Fruit fly (Drosophila melanogaster) whole organism, embryonic: Measurements from ENCODE around the gene dwg.

Source experiments
- Bteb2 ChIP-seq: fragments of 200-800 bp; sonication (Bioruptor generic); optimal IDR thresholded peaks from 2 replicates; lab custom pipeline; 2016; ENCODE audit warnings: missing biosample characterization, missing genetic modification characterization
- CG10267 ChIP-seq: fragments of 200-800 bp; sonication (Bioruptor generic); optimal IDR thresholded peaks from 2 replicates; lab custom pipeline; 2018; ENCODE audit warnings: missing biosample characterization, mild to moderate bottlenecking, missing genetic modification characterization, moderate library complexity
- CG11696 ChIP-seq: fragments of 200-800 bp; sonication (Bioruptor generic); IDR thresholded peaks from 2 replicates; pipeline ENCODE4 v1.3.6; 2022; ENCODE audit warnings: missing biosample characterization, missing genetic modification characterization
- CG13287 ChIP-seq: fragments of 200-800 bp; sonication (Bioruptor generic); IDR thresholded peaks from 2 replicates; pipeline ENCODE4 v1.3.6; 2022; ENCODE audit warnings: missing biosample characterization, missing genetic modification characterization; ENCODE audit not compliant: partially characterized antibody
- CG15514 ChIP-seq: fragments of 200-800 bp; sonication (Bioruptor generic); optimal IDR thresholded peaks from 3 replicates; lab custom pipeline; 2017; ENCODE audit warnings: missing biosample characterization, missing genetic modification characterization, mild to moderate bottlenecking, moderate library complexity, missing genetic modification reagents
- CG18599 ChIP-seq: fragments of 200-800 bp; sonication (Bioruptor generic); optimal IDR thresholded peaks from 3 replicates; lab custom pipeline; 2017; ENCODE audit warnings: missing biosample characterization, missing genetic modification characterization, mild to moderate bottlenecking, moderate library complexity, missing genetic modification reagents
- CG2116 ChIP-seq: fragments of 200-800 bp; sonication (Bioruptor generic); optimal IDR thresholded peaks from 3 replicates; lab custom pipeline; 2018; ENCODE audit warnings: missing biosample characterization, mild to moderate bottlenecking, missing genetic modification characterization
- CG7271 ChIP-seq: fragments of 200-800 bp; sonication (Bioruptor generic); optimal IDR thresholded peaks from 2 replicates; lab custom pipeline; 2018; ENCODE audit warnings: missing biosample characterization, mild to moderate bottlenecking, missing genetic modification characterization, moderate library complexity
- CG7357 ChIP-seq: fragments of 200-800 bp; sonication (Bioruptor generic); IDR thresholded peaks from 3 replicates; pipeline ENCODE4 v1.3.6; 2022; ENCODE audit warnings: missing biosample characterization, missing genetic modification characterization
- CG7963 ChIP-seq: fragments of 200-800 bp; sonication (Bioruptor generic); IDR thresholded peaks from 3 replicates; pipeline ENCODE4 v1.3.6; 2022; ENCODE audit warnings: missing biosample characterization, missing genetic modification characterization; ENCODE audit not compliant: partially characterized antibody
- CG8944 ChIP-seq: fragments of 200-800 bp; sonication (Bioruptor generic); optimal IDR thresholded peaks from 3 replicates; lab custom pipeline; 2016; ENCODE audit warnings: missing biosample characterization, missing genetic modification characterization
- CG9817 ChIP-seq: fragments of 200-800 bp; sonication (Bioruptor generic); optimal IDR thresholded peaks from 2 replicates; lab custom pipeline; 2018; ENCODE audit warnings: missing biosample characterization, mild to moderate bottlenecking, missing genetic modification characterization, moderate library complexity
- Dll ChIP-seq: fragments of 200-800 bp; sonication (Bioruptor generic); IDR thresholded peaks from 4 replicates; pipeline ENCODE4 v1.3.6; 2022; ENCODE audit warnings: missing biosample characterization, missing genetic modification characterization; ENCODE audit not compliant: partially characterized antibody
- Doc3 ChIP-seq: fragments of 200-800 bp; sonication (Bioruptor generic); IDR thresholded peaks from 3 replicates; pipeline ENCODE4 v1.3.6; 2022; ENCODE audit warnings: missing biosample characterization, missing genetic modification characterization; ENCODE audit not compliant: partially characterized antibody
- Dp ChIP-seq: fragments of 200-800 bp; sonication (Bioruptor generic); optimal IDR thresholded peaks from 2 replicates; lab custom pipeline; 2018; ENCODE audit warnings: missing biosample characterization, mild to moderate bottlenecking, missing genetic modification characterization, moderate library complexity
- Dref ChIP-seq: fragments of 200-800 bp; sonication (Bioruptor generic); IDR thresholded peaks from 2 replicates; pipeline ENCODE4 v1.3.6; 2022; ENCODE audit warnings: missing biosample characterization, missing genetic modification characterization
- Drgx ChIP-seq: fragments of 200-800 bp; sonication (Bioruptor generic); IDR thresholded peaks from 2 replicates; pipeline ENCODE4 v1.3.6; 2022; ENCODE audit warnings: missing biosample characterization, missing genetic modification characterization
- E2f2 ChIP-seq: fragments of 200-800 bp; sonication (Bioruptor generic); IDR thresholded peaks from 2 replicates; pipeline ENCODE4 v1.3.6; 2022; ENCODE audit warnings: missing biosample characterization, missing genetic modification characterization
- Ets65A ChIP-seq: fragments of 200-800 bp; sonication (Bioruptor generic); peaks from one replicate; lab custom pipeline; 2016; ENCODE audit warnings: missing biosample characterization, missing genetic modification characterization
- HLH4C ChIP-seq: fragments of 200-800 bp; sonication (Bioruptor generic); IDR thresholded peaks from 3 replicates; pipeline ENCODE4 v1.3.6; 2022; ENCODE audit warnings: missing biosample characterization, missing genetic modification characterization; ENCODE audit not compliant: partially characterized antibody
- HmgZ ChIP-seq: fragments of 200-800 bp; sonication (Bioruptor generic); optimal IDR thresholded peaks from 2 replicates; lab custom pipeline; 2018; ENCODE audit warnings: missing biosample characterization, mild to moderate bottlenecking, missing genetic modification characterization
- MBD-R2 ChIP-seq: fragments of 200-800 bp; sonication (Bioruptor generic); IDR thresholded peaks from 2 replicates; pipeline ENCODE4 v1.3.6; 2022; ENCODE audit warnings: missing biosample characterization, missing genetic modification characterization
- Mrtf ChIP-seq: fragments of 200-800 bp; sonication (Bioruptor generic); IDR thresholded peaks from 3 replicates; pipeline ENCODE4 v1.3.6; 2022; ENCODE audit warnings: missing biosample characterization, missing genetic modification characterization
- Myb ChIP-seq: fragments of 200-800 bp; sonication (Bioruptor generic); optimal IDR thresholded peaks from 2 replicates; lab custom pipeline; 2016; ENCODE audit warnings: missing biosample characterization, missing genetic modification characterization
- Nf-YB ChIP-seq: fragments of 200-800 bp; sonication (Bioruptor generic); optimal IDR thresholded peaks from 3 replicates; lab custom pipeline; 2019; ENCODE audit warnings: missing biosample characterization, mild to moderate bottlenecking, missing genetic modification characterization, moderate library complexity
- Opbp ChIP-seq: fragments of 200-800 bp; sonication (Bioruptor generic); IDR thresholded peaks from 3 replicates; pipeline ENCODE4 v1.3.6; 2022; ENCODE audit warnings: missing biosample characterization, missing genetic modification characterization; ENCODE audit not compliant: partially characterized antibody
- Scr ChIP-seq: fragments of 200-800 bp; sonication (Bioruptor generic); IDR thresholded peaks from 2 replicates; pipeline ENCODE4 v1.3.6; 2022; ENCODE audit warnings: missing biosample characterization, missing genetic modification characterization; ENCODE audit not compliant: partially characterized antibody
- Sox102F ChIP-seq: fragments of 200-800 bp; sonication (Bioruptor generic); optimal IDR thresholded peaks from 2 replicates; lab custom pipeline; 2018; ENCODE audit warnings: missing biosample characterization, mild to moderate bottlenecking, missing genetic modification characterization, moderate library complexity
- Sry-δ ChIP-seq: fragments of 200-800 bp; sonication (Bioruptor generic); optimal IDR thresholded peaks from 2 replicates; lab custom pipeline; 2016; ENCODE audit warnings: missing biosample characterization, missing genetic modification characterization
- ab ChIP-seq: fragments of 200-800 bp; sonication (Bioruptor generic); optimal IDR thresholded peaks from 2 replicates; lab custom pipeline; 2016; ENCODE audit warnings: missing biosample characterization, missing genetic modification characterization
- amos ChIP-seq: fragments of 200-800 bp; sonication (Bioruptor generic); IDR thresholded peaks from 2 replicates; pipeline ENCODE4 v1.3.6; 2022; ENCODE audit warnings: missing biosample characterization, missing genetic modification characterization; ENCODE audit not compliant: partially characterized antibody
- ara ChIP-seq: fragments of 200-800 bp; sonication (Bioruptor generic); IDR thresholded peaks from 2 replicates; pipeline ENCODE4 v1.3.6; 2022; ENCODE audit warnings: missing biosample characterization, missing genetic modification characterization
- dm ChIP-seq: fragments of 200-800 bp; sonication (Bioruptor generic); optimal IDR thresholded peaks from 3 replicates; lab custom pipeline; 2016; ENCODE audit warnings: missing biosample characterization, missing genetic modification characterization
- dysf ChIP-seq: fragments of 200-800 bp; sonication (Bioruptor generic); IDR thresholded peaks from 3 replicates; pipeline ENCODE4 v1.3.6; 2022; ENCODE audit warnings: missing biosample characterization, missing genetic modification characterization
- ewg ChIP-seq: fragments of 200-800 bp; sonication (Bioruptor generic); optimal IDR thresholded peaks from 3 replicates; lab custom pipeline; 2017; ENCODE audit warnings: mild to moderate bottlenecking, missing biosample characterization, missing genetic modification reagents, missing genetic modification characterization
- gfzf ChIP-seq: fragments of 200-800 bp; sonication (Bioruptor generic); optimal IDR thresholded peaks from 2 replicates; lab custom pipeline; 2016; ENCODE audit warnings: missing biosample characterization, mild to moderate bottlenecking, missing genetic modification characterization, moderate library complexity
- gsb ChIP-seq: fragments of 200-800 bp; sonication (Bioruptor generic); IDR thresholded peaks from 2 replicates; pipeline ENCODE4 v1.3.6; 2022; ENCODE audit warnings: missing biosample characterization, missing genetic modification characterization
- hbn ChIP-seq: fragments of 200-800 bp; sonication (Bioruptor generic); IDR thresholded peaks from 2 replicates; pipeline ENCODE4 v1.3.6; 2022; ENCODE audit warnings: missing biosample characterization, missing genetic modification characterization; ENCODE audit not compliant: partially characterized antibody
- knrl ChIP-seq: fragments of 200-800 bp; sonication (Bioruptor generic); IDR thresholded peaks from 3 replicates; pipeline ENCODE4 v1.3.6; 2022; ENCODE audit warnings: missing biosample characterization, missing genetic modification characterization; ENCODE audit not compliant: partially characterized antibody
- lilli ChIP-seq: fragments of 200-800 bp; sonication (Bioruptor generic); optimal IDR thresholded peaks from 3 replicates; lab custom pipeline; 2016; ENCODE audit warnings: missing biosample characterization, missing genetic modification characterization
- lmd ChIP-seq: fragments of 200-800 bp; sonication (Bioruptor generic); IDR thresholded peaks from 2 replicates; pipeline ENCODE4 v1.3.6; 2022; ENCODE audit warnings: missing biosample characterization, missing genetic modification characterization
- pb ChIP-seq: fragments of 200-800 bp; sonication (Bioruptor generic); optimal IDR thresholded peaks from 3 replicates; lab custom pipeline; 2016; ENCODE audit warnings: missing biosample characterization, missing genetic modification characterization
- tna ChIP-seq: fragments of 200-800 bp; sonication (Bioruptor generic); IDR thresholded peaks from 2 replicates; pipeline ENCODE4 v1.3.6; 2022; ENCODE audit warnings: missing biosample characterization, missing genetic modification characterization; ENCODE audit not compliant: partially characterized antibody
- unc-4 ChIP-seq: fragments of 200-800 bp; sonication (Bioruptor generic); IDR thresholded peaks from 2 replicates; pipeline ENCODE4 v1.3.6; 2022; ENCODE audit warnings: missing biosample characterization, missing genetic modification characterization; ENCODE audit not compliant: partially characterized antibody
- unpg ChIP-seq: fragments of 200-800 bp; sonication (Bioruptor generic); optimal IDR thresholded peaks from 3 replicates; lab custom pipeline; 2018; ENCODE audit warnings: missing biosample characterization, mild to moderate bottlenecking, missing genetic modification characterization, moderate library complexity
- vnd ChIP-seq: fragments of 200-800 bp; sonication (Bioruptor generic); IDR thresholded peaks from 3 replicates; pipeline ENCODE4 v1.3.6; 2022; ENCODE audit warnings: missing biosample characterization, missing genetic modification characterization; ENCODE audit not compliant: partially characterized antibody
- vvl ChIP-seq: fragments of 200-800 bp; sonication (Bioruptor generic); IDR thresholded peaks from 2 replicates; pipeline ENCODE4 v1.3.6; 2022; ENCODE audit warnings: missing biosample characterization, missing genetic modification characterization
- zen ChIP-seq: fragments of 200-800 bp; sonication (Bioruptor generic); optimal IDR thresholded peaks from 3 replicates; lab custom pipeline; 2018; ENCODE audit warnings: missing biosample characterization, mild to moderate bottlenecking, missing genetic modification characterization, moderate library complexity

The dwg gene

dm6 chrX:2714730-2715129, 12.8 kb upstream of the dwg start (continued):
- no peak for TF ChIP-seq Nf-YB (GFP tag; lab: Kevin White, UChicago)
- peak; percentile 58 for TF ChIP-seq Dll
- peak; percentile 60 for TF ChIP-seq Myb (GFP tag; lab: Kevin White, UChicago)
- peak; percentile 54 for TF ChIP-seq MBD-R2 (GFP tag; lab: Robert Waterston, UW)
- TF ChIP-seq Bteb2 (GFP tag; lab: Kevin White, UChicago) = no peak
- no peak for TF ChIP-seq CG8944 (GFP tag; lab: Kevin White, UChicago)
- TF ChIP-seq knrl (GFP tag; lab: Robert Waterston, UW) = peak; percentile 64
- no peak for TF ChIP-seq pb (GFP tag; lab: Kevin White, UChicago)
- no peak for TF ChIP-seq Drgx (GFP tag; lab: Robert Waterston, UW)
- TF ChIP-seq CG9817 (tag; lab: Kevin White, UChicago) = no peak
- peak; percentile 64 for TF ChIP-seq Ets65A (GFP tag; lab: Kevin White, UChicago)
- TF ChIP-seq CG13287 (GFP tag; lab: Robert Waterston, UW) = peak; percentile 62
- no peak for TF ChIP-seq Sox102F (GFP tag; lab: Kevin White, UChicago)
- no peak for TF ChIP-seq CG7357 (GFP tag; lab: Robert Waterston, UW)
- TF ChIP-seq CG2116 (GFP tag; lab: Kevin White, UChicago) = peak; percentile 48
- peak; percentile 98 for TF ChIP-seq CG15514 (GFP tag; lab: Kevin White, UChicago)
- peak; percentile 43; the same call in 1 of the 2 replicates for TF ChIP-seq unc-4 (GFP tag; lab: Robert Waterston, UW)
- no peak for TF ChIP-seq ab (GFP tag; lab: Kevin White, UChicago)
- no peak for TF ChIP-seq unpg (GFP tag; lab: Kevin White, UChicago)
- 0 out of 2 replicates have a peak, but pooled peaks have one; percentile 15 for TF ChIP-seq vvl (GFP tag; lab: Robert Waterston, UW)
- TF ChIP-seq Dp (GFP tag; lab: Kevin White, UChicago) = peak; percentile 71
- 0 out of 2 replicates have a peak, but pooled peaks have one; percentile 26 for TF ChIP-seq ara (GFP tag; lab: Robert Waterston, UW)
- 0 out of 3 replicates have a peak, but pooled peaks have one; percentile 5 for TF ChIP-seq CG7963 (GFP tag; lab: Robert Waterston, UW)
- TF ChIP-seq tna (GFP tag; lab: Robert Waterston, UW) = peak; percentile 16; the same call in 1 of the 2 replicates
- peak; percentile 56 for TF ChIP-seq HLH4C (GFP tag; lab: Robert Waterston, UW)
- peak; percentile 14 for TF ChIP-seq lilli (GFP tag; lab: Kevin White, UChicago)
- TF ChIP-seq CG11696 (GFP tag; lab: Robert Waterston, UW) = no peak
- no peak for TF ChIP-seq CG7271
- TF ChIP-seq Scr (GFP tag; lab: Robert Waterston, UW) = peak; percentile 44; the same call in 1 of the 2 replicates
- peak; percentile 80 for TF ChIP-seq E2f2 (GFP tag; lab: Robert Waterston, UW)
- peak; percentile 24 for TF ChIP-seq dm (GFP tag; lab: Kevin White, UChicago)
- TF ChIP-seq vnd (GFP tag; lab: Robert Waterston, UW) = 0 out of 3 replicates have a peak, but pooled peaks have one; percentile 11
- peak; percentile 6 for TF ChIP-seq HmgZ (tag; lab: Kevin White, UChicago)
- no peak for TF ChIP-seq gsb (GFP tag; lab: Robert Waterston, UW)
- TF ChIP-seq dysf = 0 out of 3 replicates have a peak, but pooled peaks have one; percentile 45
- no peak for TF ChIP-seq CG18599
- peak; percentile 28; the same call in 1 of the 3 replicates for TF ChIP-seq Opbp (GFP tag; lab: Robert Waterston, UW)
- no peak for TF ChIP-seq ewg
- TF ChIP-seq lmd (GFP tag; lab: Robert Waterston, UW) = peak; percentile 19; the same call in 1 of the 2 replicates
- TF ChIP-seq zen (tag; lab: Kevin White, UChicago) = no peak
- peak; percentile 17 for TF ChIP-seq gfzf (GFP tag; lab: Kevin White, UChicago)
- TF ChIP-seq Sry-δ (GFP tag; lab: Kevin White, UChicago) = peak; percentile 36
- TF ChIP-seq Doc3 (GFP tag; lab: Robert Waterston, UW) = 0 out of 3 replicates have a peak, but pooled peaks have one; percentile 36
- TF ChIP-seq Mrtf = no peak
- TF ChIP-seq Dref (GFP tag; lab: Robert Waterston, UW) = peak; percentile 63
- peak; percentile 41; the same call in 1 of the 2 replicates for TF ChIP-seq amos (GFP tag; lab: Robert Waterston, UW)
- TF ChIP-seq hbn (GFP tag; lab: Robert Waterston, UW) = 0 out of 2 replicates have a peak, but pooled peaks have one; percentile 20
- peak; percentile 49 for TF ChIP-seq CG10267
